Worm (Caenorhabditis elegans) whole organism, midembryonic: ENCODE data around the gene srh-190.

Experiments used
- T22C8.4 ChIP-seq: fragments of 200-800 bp; sonication (Bioruptor generic); IDR thresholded peaks from 2 replicates; pipeline ENCODE4 v1.3.6; 2022; ENCODE audit warnings: missing genetic modification characterization, missing compliant biosample characterization
- cog-1 ChIP-seq: sonication (generic microtip); optimal IDR thresholded peaks from 2 replicates; lab custom pipeline; 2016; ENCODE audit warnings: missing genetic modification characterization, missing compliant biosample characterization
- med-1 ChIP-seq: sonication (generic microtip); optimal IDR thresholded peaks from 2 replicates; lab custom pipeline; 2017; ENCODE audit warnings: missing genetic modification characterization, mild to moderate bottlenecking, missing compliant biosample characterization, antibody characterized with exemption, missing genetic modification reagents; ENCODE audit not compliant: insufficient read depth
- tab-1 ChIP-seq: fragments of 200-800 bp; sonication (Bioruptor generic); IDR thresholded peaks from 2 replicates; pipeline ENCODE4 v1.3.6; 2022; ENCODE audit warnings: missing genetic modification characterization, missing compliant biosample characterization
- ztf-23 ChIP-seq: fragments of 200-800 bp; sonication (Bioruptor generic); IDR thresholded peaks from 2 replicates; pipeline ENCODE4 v1.3.6; 2022; ENCODE audit warnings: missing genetic modification reagents, missing genetic modification characterization, missing compliant biosample characterization
- ztf-29 ChIP-seq: fragments of 200-800 bp; sonication (Bioruptor generic); IDR thresholded peaks from 2 replicates; pipeline ENCODE4 v1.3.6; 2022; ENCODE audit warnings: missing genetic modification reagents, missing genetic modification characterization, missing compliant biosample characterization

DNA sequence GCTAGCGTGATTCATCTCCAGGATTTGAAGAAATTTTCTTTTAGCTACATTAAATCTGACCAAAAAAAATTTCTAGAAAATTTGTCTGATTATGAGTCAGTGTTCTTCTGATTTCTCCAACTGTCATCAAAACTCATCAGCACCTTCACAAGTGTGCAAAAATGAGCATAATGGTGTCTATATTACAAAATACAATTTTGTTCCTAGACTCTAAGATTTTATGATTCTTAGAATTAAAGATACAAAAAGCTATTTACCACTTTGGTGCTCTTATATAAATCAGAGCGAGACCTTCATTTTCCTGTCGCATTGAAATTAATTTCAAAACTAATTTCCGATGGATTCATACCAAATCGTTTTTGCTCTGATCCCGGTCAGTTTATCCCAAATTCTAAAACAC, 9.6 kb downstream of the srh-190 start, which contains the start of gene srx-68:
- TF ChIP-seq ztf-29 (no peak), med-1 (GFP tag; lab: Kevin White, UChicago) (no peak), cog-1 (tag; lab: Kevin White, UChicago) (no peak), ztf-23 (GFP tag; lab: Robert Waterston, UW) (no peak), T22C8.4 (GFP tag; lab: Robert Waterston, UW) (no peak), tab-1 (GFP tag; lab: Robert Waterston, UW) (no peak)
